Fruit fly (Drosophila melanogaster) whole organism, embryonic: ENCODE data around the gene CG43400.

Experiments
- Abd-B ChIP-seq: fragments of 200-800 bp; sonication (Bioruptor generic); optimal IDR thresholded peaks from 2 replicates; lab custom pipeline; 2018; ENCODE audit warnings: missing biosample characterization, mild to moderate bottlenecking, missing genetic modification characterization, moderate library complexity
- Atf-2 ChIP-seq: fragments of 200-800 bp; sonication (Bioruptor generic); optimal IDR thresholded peaks from 2 replicates; lab custom pipeline; 2016; ENCODE audit warnings: missing biosample characterization, missing genetic modification characterization
- CG10431 ChIP-seq: fragments of 200-800 bp; sonication (Bioruptor generic); optimal IDR thresholded peaks from 3 replicates; lab custom pipeline; 2018; ENCODE audit warnings: missing biosample characterization, mild to moderate bottlenecking, missing genetic modification characterization
- CG11695 ChIP-seq: fragments of 200-800 bp; sonication (Bioruptor generic); IDR thresholded peaks from 3 replicates; pipeline ENCODE4 v1.3.6; 2022; ENCODE audit warnings: missing biosample characterization, missing genetic modification characterization
- CG12071 ChIP-seq: fragments of 200-800 bp; sonication (Bioruptor generic); optimal IDR thresholded peaks from 3 replicates; lab custom pipeline; 2018; ENCODE audit warnings: missing biosample characterization, mild to moderate bottlenecking, missing genetic modification characterization
- CG13296 ChIP-seq: fragments of 200-800 bp; sonication (Bioruptor generic); optimal IDR thresholded peaks from 3 replicates; lab custom pipeline; 2018; ENCODE audit warnings: missing biosample characterization, mild to moderate bottlenecking, missing genetic modification characterization
- CG15696 ChIP-seq: fragments of 200-800 bp; sonication (Bioruptor generic); optimal IDR thresholded peaks from 2 replicates; lab custom pipeline; 2019; ENCODE audit warnings: missing biosample characterization, mild to moderate bottlenecking, missing genetic modification characterization, moderate library complexity
- CG16813 ChIP-seq: fragments of 200-800 bp; sonication (Bioruptor generic); IDR thresholded peaks from 3 replicates; pipeline ENCODE4 v1.3.6; 2022; ENCODE audit warnings: missing biosample characterization, missing genetic modification characterization; ENCODE audit not compliant: partially characterized antibody
- CG17829 ChIP-seq: fragments of 200-800 bp; optimal IDR thresholded peaks from 2 replicates; lab custom pipeline; 2019; ENCODE audit warnings: missing biosample characterization, mild to moderate bottlenecking, missing genetic modification characterization, moderate library complexity
- CG17912 ChIP-seq: fragments of 200-800 bp; sonication (Bioruptor generic); optimal IDR thresholded peaks from 2 replicates; lab custom pipeline; 2018; ENCODE audit warnings: missing biosample characterization, mild to moderate bottlenecking, missing genetic modification characterization
- CG18011 ChIP-seq: fragments of 200-800 bp; sonication (Bioruptor generic); optimal IDR thresholded peaks from 2 replicates; lab custom pipeline; 2017; ENCODE audit warnings: missing biosample characterization, missing genetic modification characterization, mild to moderate bottlenecking, moderate library complexity, missing genotype
- CG18476 ChIP-seq: fragments of 200-800 bp; sonication (Bioruptor generic); optimal IDR thresholded peaks from 2 replicates; lab custom pipeline; 2016; ENCODE audit warnings: missing biosample characterization, mild to moderate bottlenecking, missing genetic modification characterization
- CG33557 ChIP-seq: fragments of 200-800 bp; sonication (Bioruptor generic); optimal IDR thresholded peaks from 2 replicates; lab custom pipeline; 2019; ENCODE audit warnings: missing biosample characterization, mild to moderate bottlenecking, missing genetic modification characterization, moderate library complexity
- CG3407 ChIP-seq: fragments of 200-800 bp; sonication (Bioruptor generic); optimal IDR thresholded peaks from 2 replicates; lab custom pipeline; 2018; ENCODE audit warnings: missing biosample characterization, mild to moderate bottlenecking, missing genetic modification characterization
- CG3995 ChIP-seq: fragments of 200-800 bp; sonication (Bioruptor generic); optimal IDR thresholded peaks from 3 replicates; lab custom pipeline; 2016; ENCODE audit warnings: missing biosample characterization, missing genetic modification characterization
- CG4424 ChIP-seq: fragments of 200-800 bp; sonication (Bioruptor generic); optimal IDR thresholded peaks from 3 replicates; lab custom pipeline; 2016; ENCODE audit warnings: missing biosample characterization, missing genetic modification characterization
- CG4707 ChIP-seq: fragments of 200-800 bp; sonication (Bioruptor generic); optimal IDR thresholded peaks from 2 replicates; lab custom pipeline; 2018; ENCODE audit warnings: missing biosample characterization, mild to moderate bottlenecking, missing genetic modification characterization, moderate library complexity
- CG9437 ChIP-seq: fragments of 200-800 bp; sonication (Bioruptor generic); optimal IDR thresholded peaks from 2 replicates; lab custom pipeline; 2018; ENCODE audit warnings: missing biosample characterization, mild to moderate bottlenecking, missing genetic modification characterization
- Elba2 ChIP-seq: fragments of 200-800 bp; sonication (Bioruptor generic); optimal IDR thresholded peaks from 3 replicates; lab custom pipeline; 2016; ENCODE audit warnings: missing biosample characterization, missing genetic modification characterization
- Gsc ChIP-seq: fragments of 200-800 bp; sonication (Bioruptor generic); IDR thresholded peaks from 2 replicates; pipeline ENCODE4 v1.3.6; 2022; ENCODE audit warnings: missing biosample characterization, missing genetic modification characterization
- HmgD ChIP-seq: fragments of 200-800 bp; sonication (Bioruptor generic); optimal IDR thresholded peaks from 3 replicates; lab custom pipeline; 2016; ENCODE audit warnings: missing biosample characterization, missing genetic modification characterization
- Hr51 ChIP-seq, 2 experiments: fragments of 200-800 bp; sonication (Bioruptor generic); optimal IDR thresholded peaks; 2 replicates in 1 of 2; 3 replicates in 1 of 2; lab custom pipeline; 2016 to 2018; ENCODE audit warnings: missing biosample characterization in 2 of 2, missing genetic modification characterization in 2 of 2, mild to moderate bottlenecking in 1 of 2, moderate library complexity in 1 of 2
- Kr ChIP-seq: fragments of 200-800 bp; sonication (Bioruptor generic); optimal IDR thresholded peaks from 2 replicates; lab custom pipeline; 2017; ENCODE audit warnings: missing biosample characterization, mild to moderate bottlenecking, missing genetic modification characterization
- Lim3 ChIP-seq: fragments of 200-800 bp; sonication (Bioruptor generic); IDR thresholded peaks from 2 replicates; pipeline ENCODE4 v1.3.6; 2022; ENCODE audit warnings: missing biosample characterization, missing genetic modification characterization
- Lpt ChIP-seq: fragments of >200 bp; optimal IDR thresholded peaks from 2 replicates; lab custom pipeline; 2018; ENCODE audit warnings: missing biosample characterization, missing genetic modification characterization
- Oli ChIP-seq: fragments of 200-800 bp; sonication (Bioruptor generic); optimal IDR thresholded peaks from 2 replicates; lab custom pipeline; 2018; ENCODE audit warnings: missing biosample characterization, mild to moderate bottlenecking, missing genetic modification characterization, moderate library complexity
- Opbp ChIP-seq: fragments of 200-800 bp; sonication (Bioruptor generic); IDR thresholded peaks from 3 replicates; pipeline ENCODE4 v1.3.6; 2022; ENCODE audit warnings: missing biosample characterization, missing genetic modification characterization; ENCODE audit not compliant: partially characterized antibody
- Sox102F ChIP-seq: fragments of 200-800 bp; sonication (Bioruptor generic); optimal IDR thresholded peaks from 2 replicates; lab custom pipeline; 2018; ENCODE audit warnings: missing biosample characterization, mild to moderate bottlenecking, missing genetic modification characterization, moderate library complexity
- ase ChIP-seq: fragments of 200-800 bp; sonication (Bioruptor generic); IDR thresholded peaks from 3 replicates; pipeline ENCODE4 v1.3.6; 2022; ENCODE audit warnings: missing biosample characterization, missing genetic modification characterization
- cwo ChIP-seq: fragments of 200-800 bp; sonication (Bioruptor generic); optimal IDR thresholded peaks from 3 replicates; lab custom pipeline; 2017; ENCODE audit warnings: missing biosample characterization, missing genetic modification characterization, mild to moderate bottlenecking, moderate library complexity, missing genetic modification reagents
- gem ChIP-seq: fragments of 200-800 bp; sonication (Bioruptor generic); optimal IDR thresholded peaks from 2 replicates; lab custom pipeline; 2019; ENCODE audit warnings: missing biosample characterization, mild to moderate bottlenecking, missing genetic modification characterization, moderate library complexity
- gsb-n ChIP-seq: fragments of 200-800 bp; sonication (Bioruptor generic); optimal IDR thresholded peaks from 3 replicates; lab custom pipeline; 2018; ENCODE audit warnings: missing biosample characterization, mild to moderate bottlenecking, missing genetic modification characterization
- jumu ChIP-seq: fragments of 200-800 bp; sonication (Bioruptor generic); optimal IDR thresholded peaks from 3 replicates; lab custom pipeline; 2016; ENCODE audit warnings: missing biosample characterization, missing genetic modification characterization
- kah ChIP-seq: fragments of 200-800 bp; sonication (Bioruptor generic); optimal IDR thresholded peaks from 2 replicates; lab custom pipeline; 2018; ENCODE audit warnings: missing biosample characterization, mild to moderate bottlenecking, missing genetic modification characterization
- lola ChIP-seq, 3 experiments: fragments of >200 bp in 2 of 3; fragments of 200-800 bp in 1 of 3; sonication (Bioruptor generic) in 1 of 3; optimal IDR thresholded peaks; 2 replicates each; lab custom pipeline; 2017 to 2019; ENCODE audit warnings: missing biosample characterization in 3 of 3, missing genetic modification characterization in 3 of 3, mild to moderate bottlenecking in 1 of 3, moderate library complexity in 1 of 3
- nom ChIP-seq: fragments of 200-800 bp; sonication (Bioruptor generic); optimal IDR thresholded peaks from 2 replicates; lab custom pipeline; 2017; ENCODE audit warnings: missing biosample characterization, missing genetic modification characterization, mild to moderate bottlenecking, moderate library complexity, missing genetic modification reagents
- phol ChIP-seq: fragments of 200-800 bp; sonication (Bioruptor generic); optimal IDR thresholded peaks from 3 replicates; lab custom pipeline; 2018; ENCODE audit warnings: missing biosample characterization, mild to moderate bottlenecking, missing genetic modification characterization, moderate library complexity
- pita ChIP-seq: fragments of 200-800 bp; sonication (Bioruptor generic); optimal IDR thresholded peaks from 2 replicates; lab custom pipeline; 2017; ENCODE audit warnings: missing biosample characterization, mild to moderate bottlenecking, missing genetic modification characterization
- run ChIP-seq: fragments of 200-800 bp; sonication (Bioruptor generic); optimal IDR thresholded peaks from 3 replicates; lab custom pipeline; 2018; ENCODE audit warnings: missing biosample characterization, mild to moderate bottlenecking, missing genetic modification characterization
- sens ChIP-seq: fragments of 200-800 bp; sonication (Bioruptor generic); peaks from one replicate; lab custom pipeline; 2016; ENCODE audit warnings: missing biosample characterization, missing genetic modification characterization
- slou ChIP-seq: fragments of 200-800 bp; sonication (Bioruptor generic); optimal IDR thresholded peaks from 3 replicates; lab custom pipeline; 2016; ENCODE audit warnings: missing biosample characterization, missing genetic modification characterization
- so ChIP-seq: fragments of 200-800 bp; sonication (Bioruptor generic); IDR thresholded peaks from 3 replicates; pipeline ENCODE4 v1.3.6; 2022; ENCODE audit warnings: missing biosample characterization, missing genetic modification characterization
- sr ChIP-seq: fragments of 200-800 bp; sonication (Bioruptor generic); IDR thresholded peaks from 3 replicates; pipeline ENCODE4 v1.3.6; 2022; ENCODE audit warnings: missing biosample characterization, missing genetic modification characterization
- sug ChIP-seq: fragments of 200-800 bp; optimal IDR thresholded peaks from 2 replicates; lab custom pipeline; 2019; ENCODE audit warnings: missing biosample characterization, mild to moderate bottlenecking, missing genetic modification characterization, moderate library complexity
- tup ChIP-seq: fragments of 200-800 bp; sonication (Bioruptor generic); optimal IDR thresholded peaks from 2 replicates; lab custom pipeline; 2016; ENCODE audit warnings: missing biosample characterization, mild to moderate bottlenecking, missing genetic modification characterization, moderate library complexity
- unpg ChIP-seq: fragments of 200-800 bp; sonication (Bioruptor generic); optimal IDR thresholded peaks from 3 replicates; lab custom pipeline; 2018; ENCODE audit warnings: missing biosample characterization, mild to moderate bottlenecking, missing genetic modification characterization, moderate library complexity
- zfh1 ChIP-seq: fragments of 200-800 bp; sonication (Bioruptor generic); IDR thresholded peaks from 3 replicates; pipeline ENCODE4 v1.3.6; 2022; ENCODE audit warnings: missing biosample characterization, missing genetic modification characterization

CG43400 gene

DNA sequence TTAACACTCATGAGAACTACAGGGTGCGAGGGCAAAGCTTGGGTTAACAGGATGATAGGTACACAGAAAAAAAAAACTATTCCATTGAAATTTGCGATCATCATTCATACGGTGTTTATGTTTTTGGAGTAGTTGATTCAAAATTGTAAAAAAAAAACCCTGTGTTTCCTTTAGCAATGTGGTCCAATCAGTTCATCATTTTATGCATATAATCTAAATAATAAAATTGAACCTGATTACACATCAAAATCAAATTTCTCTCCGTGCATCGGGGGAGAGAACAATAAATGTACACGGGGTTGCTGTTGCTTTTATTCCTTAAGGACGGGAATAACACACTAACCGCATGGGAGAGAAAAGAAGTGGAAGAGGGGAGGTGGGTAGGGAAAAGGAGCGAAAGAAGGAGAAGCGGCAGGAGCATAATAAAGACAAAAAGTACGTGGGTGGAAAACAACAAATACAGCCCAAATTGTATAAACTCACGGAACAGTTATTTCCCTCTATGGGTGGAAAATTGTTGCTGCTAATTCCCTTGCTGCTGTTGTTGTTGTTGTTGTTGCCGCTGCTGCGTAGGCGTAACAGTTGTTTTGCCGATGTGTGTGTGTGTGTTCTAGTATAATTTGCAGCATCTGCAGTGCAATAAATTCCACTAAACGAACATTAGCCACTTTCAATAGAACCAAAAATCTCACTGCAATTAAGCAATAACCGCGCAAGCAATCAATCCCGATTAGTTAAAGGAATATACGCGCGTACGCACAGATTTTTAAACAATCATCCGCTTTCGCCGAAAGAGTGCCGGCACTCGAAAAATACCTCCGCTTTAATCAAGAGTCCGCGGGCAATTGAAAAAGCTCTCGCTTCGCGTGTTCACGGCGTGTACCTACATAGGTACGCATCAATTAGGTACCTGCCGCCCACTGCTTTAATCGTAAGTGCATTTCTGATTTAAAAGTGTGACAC lies 27.1 kb upstream of the CG43400 start, which contains the start of gene Agpat2 (continued):
- peak; percentile 79 for TF ChIP-seq CG17829
- TF ChIP-seq Abd-B (GFP tag; lab: Kevin White, UChicago), result peak; percentile 71
- TF ChIP-seq pita, result no peak
- TF ChIP-seq CG3407 (GFP tag; lab: Kevin White, UChicago), result peak; percentile 72
- TF ChIP-seq CG33557, result peak; percentile 65
- TF ChIP-seq Oli (tag; lab: Kevin White, UChicago), result peak; percentile 88
- peak in 1 of 3 experiments; percentile 86 for TF ChIP-seq lola (GFP tag; optimal IDR thresholded peaks at IDR 0.05; lab: Kevin White, UChicago)
- TF ChIP-seq CG15696 (tag; lab: Kevin White, UChicago), result peak; percentile 61
- TF ChIP-seq CG10431, result peak; percentile 57
- TF ChIP-seq CG4424 (GFP tag; lab: Kevin White, UChicago), result peak; percentile 86
- no peak for TF ChIP-seq Lim3 (GFP tag; lab: Robert Waterston, UW)
- peak; percentile 85 for TF ChIP-seq phol
- TF ChIP-seq Lpt, result no peak
- peak; percentile 83 for TF ChIP-seq cwo (GFP tag; lab: Kevin White, UChicago)
- peak; percentile 97 for TF ChIP-seq sens (GFP tag; lab: Kevin White, UChicago)
- TF ChIP-seq kah (GFP tag; lab: Kevin White, UChicago), result peak; percentile 47
- TF ChIP-seq slou (GFP tag; lab: Kevin White, UChicago), result peak; percentile 86
- peak; percentile 79 for TF ChIP-seq run (tag; lab: Kevin White, UChicago)
- TF ChIP-seq CG18476 (GFP tag; lab: Kevin White, UChicago), result peak; percentile 85
- TF ChIP-seq Gsc (GFP tag; lab: Robert Waterston, UW), result no peak
- peak; percentile 66 to 89 for TF ChIP-seq Hr51 (GFP tag; optimal IDR thresholded peaks at IDR 0.05; lab: Kevin White, UChicago)
- peak; percentile 81 for TF ChIP-seq zfh1 (GFP tag; lab: Robert Waterston, UW)
- TF ChIP-seq Sox102F (GFP tag; lab: Kevin White, UChicago), result peak; percentile 86
- TF ChIP-seq gem, result peak; percentile 92
- peak; percentile 71 for TF ChIP-seq tup
- peak; percentile 49 for TF ChIP-seq CG18011 (GFP tag; lab: Kevin White, UChicago)
- TF ChIP-seq nom (GFP tag; lab: Kevin White, UChicago), result peak; percentile 8
- peak; percentile 81 for TF ChIP-seq Atf-2 (GFP tag; lab: Kevin White, UChicago)
- no peak for TF ChIP-seq Kr (GFP tag; lab: Kevin White, UChicago)
- peak; percentile 60 for TF ChIP-seq CG4707 (GFP tag; lab: Kevin White, UChicago)
- TF ChIP-seq gsb-n (tag; lab: Kevin White, UChicago), result peak; percentile 86
- TF ChIP-seq jumu (GFP tag; lab: Kevin White, UChicago), result peak; percentile 73
- no peak for TF ChIP-seq CG16813
- TF ChIP-seq CG11695 (GFP tag; lab: Robert Waterston, UW), result peak; percentile 78; the same call in 2 of the 3 replicates
- peak; percentile 68 for TF ChIP-seq CG13296 (GFP tag; lab: Kevin White, UChicago)
- peak; percentile 20 for TF ChIP-seq HmgD
- 0 out of 3 replicates have a peak, but pooled peaks have one; percentile 9 for TF ChIP-seq sr (GFP tag; lab: Robert Waterston, UW)
- TF ChIP-seq unpg (GFP tag; lab: Kevin White, UChicago), result peak; percentile 86
- peak; percentile 70 for TF ChIP-seq CG12071
- TF ChIP-seq Elba2 (GFP tag; lab: Kevin White, UChicago), result no peak
- peak; percentile 12; the same call in 1 of the 3 replicates for TF ChIP-seq Opbp (GFP tag; lab: Robert Waterston, UW)
- TF ChIP-seq CG9437 (GFP tag; lab: Kevin White, UChicago), result peak; percentile 61
- peak; percentile 25 for TF ChIP-seq CG3995 (GFP tag; lab: Kevin White, UChicago)
- TF ChIP-seq so, result peak; percentile 67; the same call in 1 of the 3 replicates
- TF ChIP-seq sug (tag; lab: Kevin White, UChicago), result peak; percentile 17
- peak; percentile 81 for TF ChIP-seq ase (GFP tag; lab: Robert Waterston, UW)
- TF ChIP-seq CG17912 (GFP tag; lab: Kevin White, UChicago), result no peak
